Fruit fly (Drosophila melanogaster): ENCODE measurements around the gene Rcd-1.

DNA sequence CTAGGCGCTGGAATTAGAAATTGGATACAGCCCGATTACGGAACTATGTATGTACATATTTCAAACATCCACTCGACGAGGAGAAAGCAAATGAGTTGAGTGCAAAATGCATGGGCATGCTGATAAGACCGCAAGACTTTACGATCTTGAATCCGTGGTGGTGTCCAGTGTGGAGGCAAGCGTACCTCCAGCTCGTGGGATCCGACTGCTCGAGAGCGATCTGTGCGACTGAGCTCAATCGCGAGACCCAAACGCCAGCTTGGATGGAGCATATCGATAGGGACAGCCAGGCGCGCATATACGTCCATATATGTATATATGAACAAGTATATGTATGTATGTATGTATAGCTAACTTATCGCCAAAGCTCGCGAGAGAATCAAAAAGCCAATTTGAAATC is 37.1 kb downstream of the Rcd-1 start, which contains the start of gene et:
- TF ChIP-seq Dll (optimal IDR thresholded peaks at IDR 0.05) (no peak), EcR (GFP tag; optimal IDR thresholded peaks at IDR 0.05) (no peak), usp (GFP tag; optimal IDR thresholded peaks at IDR 0.05) (no peak), psq (optimal IDR thresholded peaks at IDR 0.05) (no peak)

Measured in whole organism.